Fruit fly (Drosophila melanogaster) whole organism, embryonic: ENCODE data around the gene JMJD5.
A peak's percentile ranks its signal among the peaks of the same experiment; 100 is the strongest.

Experiments used
- CG10267 ChIP-seq: fragments of 200-800 bp; sonication (Bioruptor generic); optimal IDR thresholded peaks from 2 replicates; lab custom pipeline; 2018; ENCODE audit warnings: missing biosample characterization, mild to moderate bottlenecking, missing genetic modification characterization, moderate library complexity
- CG10274 ChIP-seq: fragments of 200-800 bp; sonication (Bioruptor generic); optimal IDR thresholded peaks from 3 replicates; lab custom pipeline; 2017; ENCODE audit warnings: missing biosample characterization, mild to moderate bottlenecking, missing genetic modification characterization
- CG10366 ChIP-seq: fragments of 200-800 bp; sonication (Bioruptor generic); IDR thresholded peaks from 2 replicates; pipeline ENCODE4 v1.3.6; 2022; ENCODE audit warnings: missing biosample characterization, missing genetic modification characterization
- CG10654 ChIP-seq: fragments of 200-800 bp; sonication (Bioruptor generic); optimal IDR thresholded peaks from 2 replicates; lab custom pipeline; 2016; ENCODE audit warnings: missing biosample characterization, missing genetic modification characterization
- CG12299 ChIP-seq: fragments of 200-800 bp; sonication (Bioruptor generic); optimal IDR thresholded peaks from 2 replicates; lab custom pipeline; 2018; ENCODE audit warnings: missing biosample characterization, mild to moderate bottlenecking, missing genetic modification characterization
- CG14965 ChIP-seq: fragments of 200-800 bp; sonication (Bioruptor generic); optimal IDR thresholded peaks from 2 replicates; lab custom pipeline; 2016; ENCODE audit warnings: missing biosample characterization, missing genetic modification characterization, borderline replicate concordance
- CG15011 ChIP-seq: fragments of 200-800 bp; sonication (Bioruptor generic); optimal IDR thresholded peaks from 3 replicates; lab custom pipeline; 2018; ENCODE audit warnings: missing biosample characterization, mild to moderate bottlenecking, missing genetic modification characterization
- CG1832 ChIP-seq: fragments of 200-800 bp; sonication (Bioruptor generic); optimal IDR thresholded peaks from 2 replicates; lab custom pipeline; 2017; ENCODE audit warnings: missing biosample characterization, mild to moderate bottlenecking, missing genetic modification characterization, inconsistent platforms
- CG2678 ChIP-seq: fragments of 200-800 bp; sonication (Bioruptor generic); optimal IDR thresholded peaks from 3 replicates; lab custom pipeline; 2019; ENCODE audit warnings: missing biosample characterization, mild to moderate bottlenecking, missing genetic modification characterization, moderate library complexity
- CG33213 ChIP-seq: fragments of 200-800 bp; sonication (Bioruptor generic); optimal IDR thresholded peaks from 3 replicates; lab custom pipeline; 2016; ENCODE audit warnings: missing biosample characterization, missing genetic modification characterization
- CG3407 ChIP-seq: fragments of 200-800 bp; sonication (Bioruptor generic); optimal IDR thresholded peaks from 2 replicates; lab custom pipeline; 2018; ENCODE audit warnings: missing biosample characterization, mild to moderate bottlenecking, missing genetic modification characterization
- CG7372 ChIP-seq: fragments of 200-800 bp; sonication (Bioruptor generic); IDR thresholded peaks from 2 replicates; pipeline ENCODE4 v1.3.6; 2022; ENCODE audit warnings: missing biosample characterization, missing genetic modification characterization
- CG7839 ChIP-seq: fragments of 200-800 bp; sonication (Bioruptor generic); optimal IDR thresholded peaks from 3 replicates; lab custom pipeline; 2018; ENCODE audit warnings: missing biosample characterization, mild to moderate bottlenecking, missing genetic modification characterization, moderate library complexity
- CG8089 ChIP-seq: fragments of 200-800 bp; sonication (Bioruptor generic); optimal IDR thresholded peaks from 3 replicates; lab custom pipeline; 2016; ENCODE audit warnings: missing biosample characterization, missing genetic modification characterization
- CG8388 ChIP-seq: fragments of 200-800 bp; sonication (Bioruptor generic); optimal IDR thresholded peaks from 2 replicates; lab custom pipeline; 2019; ENCODE audit warnings: missing biosample characterization, mild to moderate bottlenecking, missing genetic modification characterization, moderate library complexity
- CTCF ChIP-seq: fragments of 200-800 bp; sonication (Bioruptor generic); optimal IDR thresholded peaks from 2 replicates; lab custom pipeline; 2017; ENCODE audit warnings: missing biosample characterization, mild to moderate bottlenecking, missing genetic modification characterization, moderate library complexity
- Chrac-16 ChIP-seq: fragments of 200-800 bp; sonication (Bioruptor generic); optimal IDR thresholded peaks from 3 replicates; lab custom pipeline; 2016; ENCODE audit warnings: missing biosample characterization, missing genetic modification characterization
- CoRest ChIP-seq: fragments of 200-800 bp; sonication (Bioruptor generic); optimal IDR thresholded peaks from 3 replicates; lab custom pipeline; 2018; ENCODE audit warnings: missing biosample characterization, mild to moderate bottlenecking, missing genetic modification characterization, moderate library complexity
- D19B ChIP-seq: fragments of 200-800 bp; sonication (Bioruptor generic); optimal IDR thresholded peaks from 2 replicates; lab custom pipeline; 2017; ENCODE audit warnings: missing biosample characterization, mild to moderate bottlenecking, missing genetic modification characterization
- Dip2 ChIP-seq: fragments of 200-800 bp; sonication (Bioruptor generic); IDR thresholded peaks from 2 replicates; pipeline ENCODE4 v1.3.6; 2022; ENCODE audit warnings: missing biosample characterization, missing genetic modification characterization
- Dll ChIP-seq: fragments of 200-800 bp; sonication (Bioruptor generic); IDR thresholded peaks from 4 replicates; pipeline ENCODE4 v1.3.6; 2022; ENCODE audit warnings: missing biosample characterization, missing genetic modification characterization; ENCODE audit not compliant: partially characterized antibody
- Ets97D ChIP-seq: fragments of 200-800 bp; sonication (Bioruptor generic); optimal IDR thresholded peaks from 3 replicates; lab custom pipeline; 2016; ENCODE audit warnings: missing biosample characterization, missing genetic modification characterization
- Hmx ChIP-seq: fragments of 200-800 bp; sonication (Bioruptor generic); optimal IDR thresholded peaks from 2 replicates; lab custom pipeline; 2016; ENCODE audit warnings: missing biosample characterization, missing genetic modification characterization
- Nf-YC ChIP-seq: fragments of 200-800 bp; optimal IDR thresholded peaks from 3 replicates; lab custom pipeline; 2019; ENCODE audit warnings: missing biosample characterization, mild to moderate bottlenecking, missing genetic modification characterization, moderate library complexity
- Six4 ChIP-seq: fragments of 200-800 bp; sonication (Bioruptor generic); optimal IDR thresholded peaks from 2 replicates; lab custom pipeline; 2016; ENCODE audit warnings: missing biosample characterization, missing genetic modification characterization
- Sry-δ ChIP-seq: fragments of 200-800 bp; sonication (Bioruptor generic); optimal IDR thresholded peaks from 2 replicates; lab custom pipeline; 2016; ENCODE audit warnings: missing biosample characterization, missing genetic modification characterization
- Ssrp ChIP-seq: fragments of 200-800 bp; sonication (Bioruptor generic); optimal IDR thresholded peaks from 2 replicates; lab custom pipeline; 2018; ENCODE audit warnings: missing biosample characterization, mild to moderate bottlenecking, missing genetic modification characterization, moderate library complexity
- Tbp ChIP-seq: fragments of >200 bp; optimal IDR thresholded peaks from 2 replicates; lab custom pipeline; 2018; ENCODE audit warnings: missing biosample characterization, missing genetic modification characterization
- bsh ChIP-seq, 2 experiments: fragments of 200-800 bp; sonication (Bioruptor generic); optimal IDR thresholded peaks; 2 replicates each; lab custom pipeline; 2017 to 2018; ENCODE audit warnings: mild to moderate bottlenecking in 2 of 2, missing biosample characterization in 2 of 2, missing genetic modification characterization in 2 of 2, moderate library complexity in 1 of 2
- ci ChIP-seq: fragments of 200-800 bp; sonication (Bioruptor generic); IDR thresholded peaks from 3 replicates; pipeline ENCODE4 v1.3.6; 2022; ENCODE audit warnings: missing biosample characterization, missing genetic modification characterization
- crp ChIP-seq, 2 experiments: fragments of 200-800 bp; sonication (Bioruptor generic); optimal IDR thresholded peaks; 2 replicates in 1 of 2; 3 replicates in 1 of 2; lab custom pipeline; 2017; ENCODE audit warnings: missing biosample characterization in 2 of 2, missing genetic modification characterization in 2 of 2, mild to moderate bottlenecking in 1 of 2, moderate library complexity in 1 of 2
- da ChIP-seq: fragments of 200-800 bp; sonication (Bioruptor generic); optimal IDR thresholded peaks from 2 replicates; lab custom pipeline; 2016; ENCODE audit warnings: missing biosample characterization, missing genetic modification characterization
- dm ChIP-seq: fragments of 200-800 bp; sonication (Bioruptor generic); optimal IDR thresholded peaks from 3 replicates; lab custom pipeline; 2016; ENCODE audit warnings: missing biosample characterization, missing genetic modification characterization
- dmrt99B ChIP-seq: fragments of 200-800 bp; sonication (Bioruptor generic); optimal IDR thresholded peaks from 2 replicates; lab custom pipeline; 2018; ENCODE audit warnings: missing biosample characterization, mild to moderate bottlenecking, missing genetic modification characterization, moderate library complexity
- dpn ChIP-seq, 2 experiments: fragments of 200-800 bp; sonication (Bioruptor generic); optimal IDR thresholded peaks; 3 replicates each; lab custom pipeline; 2016; ENCODE audit warnings: missing biosample characterization in 2 of 2, missing genetic modification characterization in 2 of 2
- dysf ChIP-seq: fragments of 200-800 bp; sonication (Bioruptor generic); IDR thresholded peaks from 3 replicates; pipeline ENCODE4 v1.3.6; 2022; ENCODE audit warnings: missing biosample characterization, missing genetic modification characterization
- fd102C ChIP-seq: fragments of 200-800 bp; sonication (Bioruptor generic); optimal IDR thresholded peaks from 2 replicates; lab custom pipeline; 2018; ENCODE audit warnings: missing biosample characterization, mild to moderate bottlenecking, missing genetic modification characterization, moderate library complexity
- fd64A ChIP-seq: fragments of 200-800 bp; sonication (Bioruptor generic); optimal IDR thresholded peaks from 3 replicates; lab custom pipeline; 2018; ENCODE audit warnings: missing biosample characterization, mild to moderate bottlenecking, missing genetic modification characterization
- her ChIP-seq: fragments of 200-800 bp; sonication (Bioruptor generic); optimal IDR thresholded peaks from 2 replicates; lab custom pipeline; 2016; ENCODE audit warnings: missing biosample characterization, missing genetic modification characterization
- knrl ChIP-seq: fragments of 200-800 bp; sonication (Bioruptor generic); IDR thresholded peaks from 3 replicates; pipeline ENCODE4 v1.3.6; 2022; ENCODE audit warnings: missing biosample characterization, missing genetic modification characterization; ENCODE audit not compliant: partially characterized antibody
- lmd ChIP-seq: fragments of 200-800 bp; sonication (Bioruptor generic); IDR thresholded peaks from 2 replicates; pipeline ENCODE4 v1.3.6; 2022; ENCODE audit warnings: missing biosample characterization, missing genetic modification characterization
- lola ChIP-seq, 3 experiments: fragments of >200 bp in 2 of 3; fragments of 200-800 bp in 1 of 3; sonication (Bioruptor generic) in 1 of 3; optimal IDR thresholded peaks; 2 replicates each; lab custom pipeline; 2017 to 2019; ENCODE audit warnings: missing biosample characterization in 3 of 3, missing genetic modification characterization in 3 of 3, mild to moderate bottlenecking in 1 of 3, moderate library complexity in 1 of 3
- nau ChIP-seq: fragments of 200-800 bp; sonication (Bioruptor generic); optimal IDR thresholded peaks from 3 replicates; lab custom pipeline; 2017; ENCODE audit warnings: missing biosample characterization, mild to moderate bottlenecking, missing genetic modification characterization, missing genetic modification reagents
- odd ChIP-seq: fragments of 200-800 bp; sonication (Bioruptor generic); optimal IDR thresholded peaks from 2 replicates; lab custom pipeline; 2017; ENCODE audit warnings: missing biosample characterization, mild to moderate bottlenecking, missing genetic modification characterization
- pnt ChIP-seq: fragments of 200-800 bp; sonication (Bioruptor generic); optimal IDR thresholded peaks from 3 replicates; lab custom pipeline; 2016; ENCODE audit warnings: missing biosample characterization, missing genetic modification characterization
- pzg ChIP-seq: fragments of 200-800 bp; sonication (Bioruptor generic); optimal IDR thresholded peaks from 3 replicates; lab custom pipeline; 2018; ENCODE audit warnings: missing biosample characterization, mild to moderate bottlenecking, missing genetic modification characterization, moderate library complexity
- ro ChIP-seq: fragments of 200-800 bp; sonication (Bioruptor generic); IDR thresholded peaks from 2 replicates; pipeline ENCODE4 v1.3.6; 2022; ENCODE audit warnings: missing biosample characterization, missing genetic modification characterization
- row ChIP-seq: fragments of 200-800 bp; sonication (Bioruptor generic); IDR thresholded peaks from 3 replicates; pipeline ENCODE4 v1.3.6; 2022; ENCODE audit warnings: missing biosample characterization, missing genetic modification characterization
- trem ChIP-seq: fragments of 200-800 bp; optimal IDR thresholded peaks from 3 replicates; lab custom pipeline; 2019; ENCODE audit warnings: missing biosample characterization, mild to moderate bottlenecking, missing genetic modification characterization, moderate library complexity

JMJD5 gene

DNA sequence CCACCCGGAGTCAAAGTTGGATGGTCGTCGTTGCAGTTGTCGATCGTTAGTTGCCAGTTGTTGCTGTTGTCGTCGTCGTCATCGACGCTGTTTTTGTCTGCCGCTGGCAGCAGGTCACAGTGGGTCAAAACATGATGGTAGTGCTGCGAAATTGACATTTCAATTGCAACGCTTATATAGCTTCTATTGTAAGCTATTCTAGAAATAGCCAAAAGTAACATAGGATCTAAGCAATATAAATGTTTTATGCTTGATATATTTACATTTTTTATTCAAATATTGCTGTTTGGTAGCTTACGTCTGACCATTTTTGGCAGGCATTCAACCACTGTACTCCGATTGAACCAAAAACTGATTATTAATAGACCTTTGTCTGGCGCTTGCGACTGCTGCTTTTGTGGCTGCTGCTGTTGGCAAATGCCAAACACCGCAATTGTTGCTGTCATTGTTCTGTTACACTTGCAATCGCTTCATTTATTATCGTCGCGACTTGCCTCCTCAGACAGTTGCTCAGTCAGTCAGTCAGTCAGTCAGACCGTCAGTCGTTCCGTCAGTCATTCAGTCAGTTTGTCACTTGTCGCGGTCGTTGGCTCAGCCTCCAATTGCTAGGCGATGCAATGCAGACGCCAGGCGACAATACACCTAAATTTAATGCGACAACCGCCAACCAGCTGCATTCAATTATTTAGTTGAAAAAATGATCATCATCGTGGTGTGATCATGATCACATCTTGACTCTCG is 49.7 kb downstream of the JMJD5 start (continued):
- TF ChIP-seq dpn (GFP tag; optimal IDR thresholded peaks at IDR 0.05; lab: Kevin White, UChicago) (peak; percentile 43), CG14965 (GFP tag; lab: Kevin White, UChicago) (no peak), her (GFP tag; lab: Kevin White, UChicago) (no peak), Ssrp (peak; percentile 61), Six4 (GFP tag; lab: Kevin White, UChicago) (peak; percentile 21), lmd (GFP tag; lab: Robert Waterston, UW) (peak; percentile 62), CG7839 (tag; lab: Kevin White, UChicago) (peak; percentile 65), ci (GFP tag; lab: Robert Waterston, UW) (peak; percentile 60; the same call in 2 of the 3 replicates), Nf-YC (peak; percentile 29), CG10654 (GFP tag; lab: Kevin White, UChicago) (peak; percentile 11), CG1832 (GFP tag; lab: Kevin White, UChicago) (no peak), ro (GFP tag; lab: Robert Waterston, UW) (no peak), row (GFP tag; lab: Robert Waterston, UW) (peak; percentile 91), fd102C (GFP tag; lab: Kevin White, UChicago) (no peak), CG3407 (GFP tag; lab: Kevin White, UChicago) (peak; percentile 66), Dip2 (no peak), crp (GFP tag; optimal IDR thresholded peaks at IDR 0.05; lab: Kevin White, UChicago) (no peak), CG10267 (tag; lab: Kevin White, UChicago) (peak; percentile 58), CG33213 (GFP tag; lab: Kevin White, UChicago) (peak; percentile 5), odd (GFP tag; lab: Kevin White, UChicago) (peak; percentile 64), dmrt99B (tag; lab: Kevin White, UChicago) (peak; percentile 81), Dll (peak; percentile 43; the same call in 1 of the 4 replicates), CG7372 (GFP tag; lab: Robert Waterston, UW) (0 out of 2 replicates have a peak, but pooled peaks have one; percentile 26), CoRest (tag; lab: Kevin White, UChicago) (peak; percentile 74), CG10366 (GFP tag; lab: Robert Waterston, UW) (peak; percentile 35), lola (GFP tag; optimal IDR thresholded peaks at IDR 0.05; lab: Kevin White, UChicago) (peak in 1 of 3 experiments; percentile 53), CG2678 (tag; lab: Kevin White, UChicago) (peak; percentile 72), Tbp (no peak), CG12299 (tag; lab: Kevin White, UChicago) (peak; percentile 23), CG8089 (GFP tag; lab: Kevin White, UChicago) (no peak), Ets97D (no peak), knrl (GFP tag; lab: Robert Waterston, UW) (peak; percentile 67), dysf (peak; percentile 61; the same call in 2 of the 3 replicates), pzg (GFP tag; lab: Kevin White, UChicago) (no peak), nau (GFP tag; lab: Kevin White, UChicago) (peak; percentile 52), CTCF (peak; percentile 34), trem (tag; lab: Kevin White, UChicago) (peak; percentile 60), bsh (GFP tag; optimal IDR thresholded peaks at IDR 0.05; lab: Kevin White, UChicago) (peak; percentile 49 to 80), CG8388 (GFP tag; lab: Kevin White, UChicago) (peak; percentile 69), dm (peak; percentile 7), Hmx (no peak), fd64A (peak; percentile 18), CG10274 (GFP tag; lab: Kevin White, UChicago) (no peak), da (GFP tag; lab: Kevin White, UChicago) (no peak), CG15011 (GFP tag; lab: Kevin White, UChicago) (no peak), D19B (GFP tag; lab: Kevin White, UChicago) (peak; percentile 3), Chrac-16 (GFP tag; lab: Kevin White, UChicago) (peak; percentile 54), Sry-δ (GFP tag; lab: Kevin White, UChicago) (no peak), pnt (GFP tag; lab: Kevin White, UChicago) (peak; percentile 20)
